Fruit fly (Drosophila melanogaster) whole organism, prepupa: Measurements from ENCODE around the gene CG42544.

ENCODE experiments used
- Blimp-1 ChIP-seq: fragments of 200-800 bp; sonication (Bioruptor generic); optimal IDR thresholded peaks from 3 replicates; lab custom pipeline; 2017; ENCODE audit warnings: missing biosample characterization, missing genetic modification characterization, mild to moderate bottlenecking, moderate library complexity, missing genetic modification reagents
- CG10631 ChIP-seq: fragments of 200-800 bp; sonication (Bioruptor generic); optimal IDR thresholded peaks from 2 replicates; lab custom pipeline; 2016; ENCODE audit warnings: missing biosample characterization, missing genetic modification characterization
- CG11762 ChIP-seq: fragments of 200-800 bp; sonication (Bioruptor generic); optimal IDR thresholded peaks from 3 replicates; lab custom pipeline; 2016; ENCODE audit warnings: missing biosample characterization, missing genetic modification characterization; ENCODE audit not compliant: insufficient read depth
- CG11902 ChIP-seq: fragments of 200-800 bp; sonication (Bioruptor generic); optimal IDR thresholded peaks from 3 replicates; lab custom pipeline; 2016; ENCODE audit warnings: missing biosample characterization, missing genetic modification characterization
- CG15336 ChIP-seq: fragments of 200-800 bp; sonication (Bioruptor generic); IDR thresholded peaks from 2 replicates; pipeline ENCODE4 v1.3.6; 2022; ENCODE audit warnings: missing biosample characterization, missing genetic modification characterization
- CG3032 ChIP-seq: fragments of 200-800 bp; optimal IDR thresholded peaks from 2 replicates; lab custom pipeline; 2019; ENCODE audit warnings: missing biosample characterization, mild to moderate bottlenecking, missing genetic modification characterization, moderate library complexity
- CG31627 ChIP-seq: fragments of 200-800 bp; sonication (Bioruptor generic); optimal IDR thresholded peaks from 3 replicates; lab custom pipeline; 2016; ENCODE audit warnings: missing biosample characterization, missing genetic modification characterization
- CG32006 ChIP-seq: fragments of 200-800 bp; sonication (Bioruptor generic); optimal IDR thresholded peaks from 3 replicates; lab custom pipeline; 2017; ENCODE audit warnings: missing biosample characterization, mild to moderate bottlenecking, missing genetic modification characterization
- CG3919 ChIP-seq: fragments of 200-800 bp; sonication (Bioruptor generic); optimal IDR thresholded peaks from 3 replicates; lab custom pipeline; 2016; ENCODE audit warnings: missing biosample characterization, missing genetic modification characterization
- CG4318 ChIP-seq: fragments of 200-800 bp; sonication (Bioruptor generic); optimal IDR thresholded peaks from 3 replicates; lab custom pipeline; 2017; ENCODE audit warnings: missing biosample characterization, mild to moderate bottlenecking, missing genetic modification characterization
- CG6163 ChIP-seq: fragments of 200-800 bp; sonication (Bioruptor generic); IDR thresholded peaks from 3 replicates; pipeline ENCODE4 v1.3.6; 2022; ENCODE audit warnings: missing biosample characterization, missing genetic modification characterization
- CG7368 ChIP-seq: fragments of 200-800 bp; sonication (Bioruptor generic); optimal IDR thresholded peaks from 3 replicates; lab custom pipeline; 2016; ENCODE audit warnings: missing biosample characterization, missing genetic modification characterization
- CG8119 ChIP-seq: fragments of 200-800 bp; sonication (Bioruptor generic); IDR thresholded peaks from 3 replicates; pipeline ENCODE4 v1.3.6; 2022; ENCODE audit warnings: missing biosample characterization, missing genetic modification characterization
- CG8632 ChIP-seq: fragments of 200-800 bp; sonication (Bioruptor generic); optimal IDR thresholded peaks from 3 replicates; lab custom pipeline; 2016; ENCODE audit warnings: missing biosample characterization, missing genetic modification characterization
- Eip75B ChIP-seq: fragments of 200-800 bp; sonication (Bioruptor generic); optimal IDR thresholded peaks from 3 replicates; lab custom pipeline; 2016; ENCODE audit warnings: missing biosample characterization, missing genetic modification characterization
- Hr39 ChIP-seq: fragments of 200-800 bp; sonication (Bioruptor generic); optimal IDR thresholded peaks from 2 replicates; lab custom pipeline; 2016; ENCODE audit warnings: missing biosample characterization, missing genetic modification characterization
- Hr4 ChIP-seq: fragments of 200-800 bp; sonication (Bioruptor generic); optimal IDR thresholded peaks from 3 replicates; lab custom pipeline; 2016; ENCODE audit warnings: missing biosample characterization, missing genetic modification characterization
- Lpt ChIP-seq: fragments of 200-800 bp; sonication (Bioruptor generic); optimal IDR thresholded peaks from 3 replicates; lab custom pipeline; 2016; ENCODE audit warnings: missing biosample characterization, missing genetic modification characterization
- Smox ChIP-seq: fragments of 200-800 bp; sonication (Bioruptor generic); optimal IDR thresholded peaks from 3 replicates; lab custom pipeline; 2016; ENCODE audit warnings: missing biosample characterization, missing genetic modification characterization
- Sox14 ChIP-seq: fragments of 200-800 bp; sonication (Bioruptor generic); optimal IDR thresholded peaks from 3 replicates; lab custom pipeline; 2016; ENCODE audit warnings: missing biosample characterization, missing genetic modification characterization
- Sox15 ChIP-seq: fragments of 200-800 bp; sonication (Bioruptor generic); optimal IDR thresholded peaks from 3 replicates; lab custom pipeline; 2016; ENCODE audit warnings: missing biosample characterization, missing genetic modification characterization
- achi ChIP-seq: fragments of 200-800 bp; sonication (Bioruptor generic); optimal IDR thresholded peaks from 3 replicates; lab custom pipeline; 2016; ENCODE audit warnings: missing biosample characterization, missing genetic modification characterization
- esn ChIP-seq: fragments of 200-800 bp; sonication (Bioruptor generic); optimal IDR thresholded peaks from 2 replicates; lab custom pipeline; 2016; ENCODE audit warnings: missing biosample characterization, mild to moderate bottlenecking, missing genetic modification characterization, moderate library complexity
- fd85E ChIP-seq: fragments of 200-800 bp; sonication (Bioruptor generic); optimal IDR thresholded peaks from 3 replicates; lab custom pipeline; 2016; ENCODE audit warnings: missing biosample characterization, missing genetic modification characterization
- fkh ChIP-seq: fragments of 200-800 bp; sonication (Bioruptor generic); optimal IDR thresholded peaks from 3 replicates; lab custom pipeline; 2017; ENCODE audit warnings: missing biosample characterization, mild to moderate bottlenecking, missing genetic modification characterization, moderate library complexity
- net ChIP-seq: fragments of 200-800 bp; sonication (Bioruptor generic); optimal IDR thresholded peaks from 3 replicates; lab custom pipeline; 2016; ENCODE audit warnings: missing biosample characterization, missing genetic modification characterization
- svp ChIP-seq: fragments of 200-800 bp; sonication (Bioruptor generic); peaks from one replicate; lab custom pipeline; 2016; ENCODE audit warnings: missing biosample characterization, missing genetic modification characterization
- topi ChIP-seq: fragments of 200-800 bp; sonication (Bioruptor generic); optimal IDR thresholded peaks from 3 replicates; lab custom pipeline; 2016; ENCODE audit warnings: missing biosample characterization, missing genetic modification characterization

Gene CG42544

DNA sequence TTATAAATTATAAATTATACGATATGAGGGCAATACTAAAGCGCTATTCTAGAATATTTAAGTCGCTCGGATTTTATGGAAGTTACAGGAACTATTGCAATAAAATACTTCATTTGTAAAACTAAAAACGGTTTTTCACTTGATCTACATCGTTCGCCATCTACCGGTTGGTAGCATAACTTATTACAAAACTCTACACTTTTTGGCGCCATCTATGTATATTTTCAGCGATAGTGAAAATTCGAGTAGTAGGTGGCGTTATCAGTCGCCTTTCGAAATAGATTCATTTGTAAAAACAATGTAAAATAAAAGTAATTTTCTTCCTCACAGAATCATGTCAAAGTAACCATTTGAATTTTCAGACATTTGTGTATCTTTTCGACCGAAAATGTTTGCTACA lies 42.1 kb downstream of the CG42544 start, which contains the start of gene nxf4 (continued):
- peak; percentile 29 for TF ChIP-seq Hr4 (GFP tag; lab: Kevin White, UChicago)
- TF ChIP-seq CG11902 (GFP tag; lab: Kevin White, UChicago): no peak
- TF ChIP-seq fkh (GFP tag; lab: Kevin White, UChicago): no peak
- TF ChIP-seq Sox14 (GFP tag; lab: Kevin White, UChicago): peak; percentile 8
- TF ChIP-seq Smox (GFP tag; lab: Kevin White, UChicago): peak; percentile 27
- TF ChIP-seq fd85E (GFP tag; lab: Kevin White, UChicago): no peak
- TF ChIP-seq svp (GFP tag; lab: Kevin White, UChicago): peak; percentile 67
- no peak for TF ChIP-seq net
- no peak for TF ChIP-seq Lpt (GFP tag; lab: Kevin White, UChicago)
- no peak for TF ChIP-seq CG4318 (GFP tag; lab: Kevin White, UChicago)
- TF ChIP-seq CG31627 (GFP tag; lab: Kevin White, UChicago): peak; percentile 61
- peak; percentile 40 for TF ChIP-seq CG3919 (GFP tag; lab: Kevin White, UChicago)
- no peak for TF ChIP-seq CG8632 (GFP tag; lab: Kevin White, UChicago)
- no peak for TF ChIP-seq achi
- no peak for TF ChIP-seq CG15336

DNA sequence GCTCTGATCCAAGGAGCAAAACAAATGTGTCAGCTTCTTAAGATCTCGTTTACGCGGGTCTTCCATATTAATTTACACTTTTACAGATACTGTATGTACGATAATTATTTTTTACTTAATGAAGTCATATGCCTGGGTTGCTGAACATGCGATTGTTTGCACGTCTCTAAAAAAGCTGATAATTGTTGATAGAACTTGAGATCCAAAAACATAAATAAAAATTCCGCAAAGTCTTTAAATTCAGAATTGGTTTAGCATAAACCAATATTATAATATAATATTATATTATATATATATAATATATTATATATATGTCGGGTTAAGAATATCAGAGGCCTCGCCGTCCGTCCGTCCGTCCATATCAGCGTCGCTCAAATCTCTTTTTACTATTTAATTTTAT lies 45.1 kb downstream of the CG42544 start, which contains the start of gene CG43290:
CG43290 (minus strand) TSS at position 101 of the 400 bp plus-strand sequence.
- TF ChIP-seq topi (GFP tag; lab: Kevin White, UChicago) (no peak), Sox15 (GFP tag; lab: Kevin White, UChicago) (no peak), CG11762 (GFP tag; lab: Kevin White, UChicago) (no peak), CG3032 (tag; lab: Kevin White, UChicago) (no peak), fkh (GFP tag; lab: Kevin White, UChicago) (no peak), Blimp-1 (no peak), fd85E (GFP tag; lab: Kevin White, UChicago) (no peak), CG4318 (GFP tag; lab: Kevin White, UChicago) (no peak), CG7368 (no peak), Eip75B (no peak), CG8119 (GFP tag; lab: Robert Waterston, UW) (no peak), achi (no peak), Hr39 (GFP tag; lab: Kevin White, UChicago) (no peak), CG10631 (GFP tag; lab: Kevin White, UChicago) (no peak), CG15336 (no peak), esn (GFP tag; lab: Kevin White, UChicago) (no peak), svp (GFP tag; lab: Kevin White, UChicago) (no peak), CG6163 (GFP tag; lab: Robert Waterston, UW) (no peak), CG32006 (GFP tag; lab: Kevin White, UChicago) (no peak)
